Fruit fly (Drosophila melanogaster): ENCODE measurements around the gene Nufip.

The Nufip gene

dm6 chr3L:18784562-18784961 is 36.4 kb upstream of the Nufip start (continued):
- TF ChIP-seq mam (GFP tag; optimal IDR thresholded peaks at IDR 0.05) = peak; percentile 26
- TF ChIP-seq pnt (GFP tag; optimal IDR thresholded peaks at IDR 0.05) = peak; percentile 25
- peak; percentile 30 for TF ChIP-seq Fer3 (tag; optimal IDR thresholded peaks at IDR 0.05)
- TF ChIP-seq CG9817 (tag; optimal IDR thresholded peaks at IDR 0.05) = peak; percentile 28
- no peak for TF ChIP-seq MESR4 (GFP tag; optimal IDR thresholded peaks at IDR 0.05)
- TF ChIP-seq CG3838 (GFP tag; optimal IDR thresholded peaks at IDR 0.05) = no peak
- peak; percentile 71; the same call in 2 of the 3 replicates for TF ChIP-seq Mrtf (GFP tag; IDR thresholded peaks at IDR 0.05)
- peak; percentile 16 for TF ChIP-seq cato (GFP tag; optimal IDR thresholded peaks at IDR 0.05; ENCODE audit: borderline replicate concordance)
- no peak for TF ChIP-seq Hand (GFP tag; optimal IDR thresholded peaks at IDR 0.05)
- peak; percentile 74 for TF ChIP-seq CG7839 (tag; optimal IDR thresholded peaks at IDR 0.05)
- peak; percentile 95 for TF ChIP-seq Ets65A (GFP tag)
- TF ChIP-seq nerfin-2 (GFP tag; IDR thresholded peaks at IDR 0.05; ENCODE audit: partially characterized antibody) = peak; percentile 38; the same call in 1 of the 2 replicates
- TF ChIP-seq CG7556 (GFP tag; optimal IDR thresholded peaks at IDR 0.05) = peak; percentile 12
- TF ChIP-seq CG9437 (GFP tag; optimal IDR thresholded peaks at IDR 0.05) = peak; percentile 66
- peak; percentile 69; the same call in 2 of the 3 replicates for TF ChIP-seq ken (GFP tag; IDR thresholded peaks at IDR 0.05)
- TF ChIP-seq Sox100B (GFP tag; optimal IDR thresholded peaks at IDR 0.05) = peak; percentile 37
- no peak for TF ChIP-seq CG4360 (GFP tag; IDR thresholded peaks at IDR 0.05)
- peak; percentile 38 for TF ChIP-seq CG3281 (GFP tag; optimal IDR thresholded peaks at IDR 0.05)
- peak; percentile 18 for TF ChIP-seq crc (GFP tag; optimal IDR thresholded peaks at IDR 0.05)
- no peak for TF ChIP-seq z (GFP tag; IDR thresholded peaks at IDR 0.05)
- no peak for TF ChIP-seq nerfin-1 (tag; optimal IDR thresholded peaks at IDR 0.05)
- TF ChIP-seq phol (tag; optimal IDR thresholded peaks at IDR 0.05) = peak; percentile 43
- peak; percentile 72 for TF ChIP-seq Aef1 (GFP tag; IDR thresholded peaks at IDR 0.05)
- peak; percentile 58 for TF ChIP-seq CG12391 (tag; optimal IDR thresholded peaks at IDR 0.05)
- TF ChIP-seq wor (GFP tag; IDR thresholded peaks at IDR 0.05) = peak; percentile 45; the same call in 1 of the 2 replicates
- TF ChIP-seq Bgb (GFP tag; IDR thresholded peaks at IDR 0.05; ENCODE audit: partially characterized antibody) = peak; percentile 26; the same call in 1 of the 2 replicates
- no peak for TF ChIP-seq yki (optimal IDR thresholded peaks at IDR 0.05)
- TF ChIP-seq CG3995 (GFP tag; optimal IDR thresholded peaks at IDR 0.05) = no peak
- TF ChIP-seq CG30431 (GFP tag; optimal IDR thresholded peaks at IDR 0.05) = peak; percentile 17
- TF ChIP-seq bab2 (GFP tag; optimal IDR thresholded peaks at IDR 0.05) = peak; percentile 47
- TF ChIP-seq CG14860 (GFP tag; IDR thresholded peaks at IDR 0.05; ENCODE audit: partially characterized antibody) = peak; percentile 50; the same call in 1 of the 3 replicates
- TF ChIP-seq nom (GFP tag; optimal IDR thresholded peaks at IDR 0.05) = no peak
- TF ChIP-seq Hsf (GFP tag; optimal IDR thresholded peaks at IDR 0.05) = peak; percentile 60
- TF ChIP-seq CG3726 (GFP tag; IDR thresholded peaks at IDR 0.05) = 0 out of 3 replicates have a peak, but pooled peaks have one; percentile 45
- peak; percentile 82 for TF ChIP-seq dysf (GFP tag; IDR thresholded peaks at IDR 0.05)
- peak; percentile 13 for TF ChIP-seq cwo (GFP tag; optimal IDR thresholded peaks at IDR 0.05)
- TF ChIP-seq Xrp1 (GFP tag; IDR thresholded peaks at IDR 0.05) = peak; percentile 58
- TF ChIP-seq CG2889 (GFP tag; IDR thresholded peaks at IDR 0.05) = peak; percentile 61; the same call in 2 of the 3 replicates
- TF ChIP-seq D19A (tag; optimal IDR thresholded peaks at IDR 0.05) = peak; percentile 74
- TF ChIP-seq CG34224 (GFP tag; IDR thresholded peaks at IDR 0.05; ENCODE audit: partially characterized antibody) = no peak
- TF ChIP-seq hbn (GFP tag; IDR thresholded peaks at IDR 0.05; ENCODE audit: partially characterized antibody) = no peak
- TF ChIP-seq CG1603 (tag; optimal IDR thresholded peaks at IDR 0.05) = peak; percentile 54
- peak in 1 of 2 experiments; percentile 85 for TF ChIP-seq Hr51 (GFP tag; optimal IDR thresholded peaks at IDR 0.05)
- peak; percentile 72 for TF ChIP-seq Ada2b (GFP tag; IDR thresholded peaks at IDR 0.05)
- no peak for TF ChIP-seq Dip3 (GFP tag; optimal IDR thresholded peaks at IDR 0.05)
- peak; percentile 67 for TF ChIP-seq CG17328 (GFP tag; IDR thresholded peaks at IDR 0.05)
- no peak for TF ChIP-seq kay (GFP tag; optimal IDR thresholded peaks at IDR 0.05)
- TF ChIP-seq CG8944 (GFP tag; optimal IDR thresholded peaks at IDR 0.05) = peak; percentile 34
- TF ChIP-seq tap (tag; optimal IDR thresholded peaks at IDR 0.05) = peak; percentile 52
- 0 out of 3 replicates have a peak, but pooled peaks have one; percentile 32 for TF ChIP-seq CG11093 (GFP tag; IDR thresholded peaks at IDR 0.05)

Measured in whole organism, embryonic.